Fruit fly (Drosophila melanogaster) whole organism, prepupa: ENCODE results near the gene CG4951.
"Not testable (repeated sequence)": the region's sequence is repeated elsewhere in the genome, so short reads cannot be mapped to it uniquely, and the experiment has no call there.

Source experiments
- CG10669 ChIP-seq: fragments of 200-800 bp; sonication (Bioruptor generic); optimal IDR thresholded peaks from 3 replicates; lab custom pipeline; 2018; ENCODE audit warnings: missing biosample characterization, mild to moderate bottlenecking, missing genetic modification characterization, moderate library complexity
- CG11294 ChIP-seq: fragments of 200-800 bp; sonication (Bioruptor generic); IDR thresholded peaks from 2 replicates; pipeline ENCODE4 v1.3.6; 2022; ENCODE audit warnings: missing biosample characterization, missing genetic modification characterization
- CG11762 ChIP-seq: fragments of 200-800 bp; sonication (Bioruptor generic); optimal IDR thresholded peaks from 3 replicates; lab custom pipeline; 2016; ENCODE audit warnings: missing biosample characterization, missing genetic modification characterization; ENCODE audit not compliant: insufficient read depth
- CG15336 ChIP-seq: fragments of 200-800 bp; sonication (Bioruptor generic); IDR thresholded peaks from 2 replicates; pipeline ENCODE4 v1.3.6; 2022; ENCODE audit warnings: missing biosample characterization, missing genetic modification characterization
- CG3032 ChIP-seq: fragments of 200-800 bp; optimal IDR thresholded peaks from 2 replicates; lab custom pipeline; 2019; ENCODE audit warnings: missing biosample characterization, mild to moderate bottlenecking, missing genetic modification characterization, moderate library complexity
- CG32006 ChIP-seq: fragments of 200-800 bp; sonication (Bioruptor generic); optimal IDR thresholded peaks from 3 replicates; lab custom pipeline; 2017; ENCODE audit warnings: missing biosample characterization, mild to moderate bottlenecking, missing genetic modification characterization
- CG34406 ChIP-seq: fragments of 200-800 bp; sonication (Bioruptor generic); optimal IDR thresholded peaks from 3 replicates; lab custom pipeline; 2016; ENCODE audit warnings: missing biosample characterization, missing genetic modification characterization
- CG3919 ChIP-seq: fragments of 200-800 bp; sonication (Bioruptor generic); optimal IDR thresholded peaks from 3 replicates; lab custom pipeline; 2016; ENCODE audit warnings: missing biosample characterization, missing genetic modification characterization
- CG4318 ChIP-seq: fragments of 200-800 bp; sonication (Bioruptor generic); optimal IDR thresholded peaks from 3 replicates; lab custom pipeline; 2017; ENCODE audit warnings: missing biosample characterization, mild to moderate bottlenecking, missing genetic modification characterization
- CG6163 ChIP-seq: fragments of 200-800 bp; sonication (Bioruptor generic); IDR thresholded peaks from 3 replicates; pipeline ENCODE4 v1.3.6; 2022; ENCODE audit warnings: missing biosample characterization, missing genetic modification characterization
- CG6854 ChIP-seq: fragments of 200-800 bp; sonication (Bioruptor generic); optimal IDR thresholded peaks from 2 replicates; lab custom pipeline; 2017; ENCODE audit warnings: missing biosample characterization, mild to moderate bottlenecking, missing genetic modification characterization
- CG8119 ChIP-seq: fragments of 200-800 bp; sonication (Bioruptor generic); IDR thresholded peaks from 3 replicates; pipeline ENCODE4 v1.3.6; 2022; ENCODE audit warnings: missing biosample characterization, missing genetic modification characterization
- CG8319 ChIP-seq: fragments of 200-800 bp; sonication (Bioruptor generic); optimal IDR thresholded peaks from 3 replicates; lab custom pipeline; 2016; ENCODE audit warnings: missing biosample characterization, missing genetic modification characterization
- Eip78C ChIP-seq: fragments of 200-800 bp; sonication (Bioruptor generic); peaks from one replicate; lab custom pipeline; 2016; ENCODE audit warnings: missing biosample characterization, missing genetic modification characterization
- Eip93F ChIP-seq: fragments of 200-800 bp; sonication (Bioruptor generic); optimal IDR thresholded peaks from 2 replicates; lab custom pipeline; 2016; ENCODE audit warnings: missing biosample characterization, mild to moderate bottlenecking, missing genetic modification characterization
- Ets21C ChIP-seq: fragments of 200-800 bp; sonication (Bioruptor generic); optimal IDR thresholded peaks from 3 replicates; lab custom pipeline; 2016; ENCODE audit warnings: missing biosample characterization, missing genetic modification characterization
- Gug ChIP-seq: fragments of 200-800 bp; sonication (Bioruptor generic); IDR thresholded peaks from 2 replicates; pipeline ENCODE4 v1.3.6; 2022; ENCODE audit warnings: missing biosample characterization, missing genetic modification characterization
- Hr39 ChIP-seq: fragments of 200-800 bp; sonication (Bioruptor generic); optimal IDR thresholded peaks from 2 replicates; lab custom pipeline; 2016; ENCODE audit warnings: missing biosample characterization, missing genetic modification characterization
- Lpt ChIP-seq: fragments of 200-800 bp; sonication (Bioruptor generic); optimal IDR thresholded peaks from 3 replicates; lab custom pipeline; 2016; ENCODE audit warnings: missing biosample characterization, missing genetic modification characterization
- Met ChIP-seq: fragments of 200-800 bp; sonication (Bioruptor generic); optimal IDR thresholded peaks from 3 replicates; lab custom pipeline; 2016; ENCODE audit warnings: missing biosample characterization, missing genetic modification characterization
- Sox14 ChIP-seq: fragments of 200-800 bp; sonication (Bioruptor generic); optimal IDR thresholded peaks from 3 replicates; lab custom pipeline; 2016; ENCODE audit warnings: missing biosample characterization, missing genetic modification characterization
- Sox15 ChIP-seq: fragments of 200-800 bp; sonication (Bioruptor generic); optimal IDR thresholded peaks from 3 replicates; lab custom pipeline; 2016; ENCODE audit warnings: missing biosample characterization, missing genetic modification characterization
- achi ChIP-seq: fragments of 200-800 bp; sonication (Bioruptor generic); optimal IDR thresholded peaks from 3 replicates; lab custom pipeline; 2016; ENCODE audit warnings: missing biosample characterization, missing genetic modification characterization
- dac ChIP-seq: fragments of 200-800 bp; sonication (Bioruptor generic); optimal IDR thresholded peaks from 2 replicates; lab custom pipeline; 2017; ENCODE audit warnings: missing biosample characterization, mild to moderate bottlenecking, missing genetic modification characterization
- eg ChIP-seq: fragments of 200-800 bp; sonication (Bioruptor generic); IDR thresholded peaks from 3 replicates; pipeline ENCODE4 v1.3.6; 2022; ENCODE audit warnings: missing biosample characterization, missing genetic modification characterization
- fd59A ChIP-seq: fragments of 200-800 bp; sonication (Bioruptor generic); optimal IDR thresholded peaks from 2 replicates; lab custom pipeline; 2017; ENCODE audit warnings: missing biosample characterization, mild to moderate bottlenecking, missing genetic modification characterization, missing genetic modification reagents
- fkh ChIP-seq: fragments of 200-800 bp; sonication (Bioruptor generic); optimal IDR thresholded peaks from 3 replicates; lab custom pipeline; 2017; ENCODE audit warnings: missing biosample characterization, mild to moderate bottlenecking, missing genetic modification characterization, moderate library complexity
- pdm3 ChIP-seq: fragments of 200-800 bp; sonication (Bioruptor generic); optimal IDR thresholded peaks from 3 replicates; lab custom pipeline; 2016; ENCODE audit warnings: missing biosample characterization, missing genetic modification characterization
- salr ChIP-seq, 2 experiments: fragments of 200-800 bp; sonication (Bioruptor generic); optimal IDR thresholded peaks; 3 replicates each; lab custom pipeline; 2016 to 2018; ENCODE audit warnings: missing biosample characterization in 2 of 2, missing genetic modification characterization in 2 of 2, mild to moderate bottlenecking in 1 of 2
- spab ChIP-seq: fragments of 200-800 bp; sonication (Bioruptor generic); optimal IDR thresholded peaks from 2 replicates; lab custom pipeline; 2017; ENCODE audit warnings: missing biosample characterization, mild to moderate bottlenecking, missing genetic modification characterization, missing genetic modification reagents
- svp ChIP-seq: fragments of 200-800 bp; sonication (Bioruptor generic); peaks from one replicate; lab custom pipeline; 2016; ENCODE audit warnings: missing biosample characterization, missing genetic modification characterization
- topi ChIP-seq: fragments of 200-800 bp; sonication (Bioruptor generic); optimal IDR thresholded peaks from 3 replicates; lab custom pipeline; 2016; ENCODE audit warnings: missing biosample characterization, missing genetic modification characterization

CG4951 gene

dm6 chr3R:27987329-27987728 lies 33.4 kb upstream of the CG4951 start (continued):
- TF ChIP-seq spab (GFP tag; lab: Kevin White, UChicago) (no peak), CG11294 (GFP tag; lab: Robert Waterston, UW) (peak; percentile 57; the same call in 1 of the 2 replicates), eg (GFP tag; lab: Robert Waterston, UW) (peak; percentile 75), Sox15 (GFP tag; lab: Kevin White, UChicago) (peak; percentile 9), Hr39 (GFP tag; lab: Kevin White, UChicago) (no peak), Met (GFP tag; lab: Kevin White, UChicago) (no peak), Lpt (peak; percentile 24), CG3032 (tag; lab: Kevin White, UChicago) (no peak)

- TF ChIP-seq fkh (GFP tag; lab: Kevin White, UChicago) (peak; percentile 88), CG11762 (GFP tag; lab: Kevin White, UChicago) (no peak)
These were observed 32.9 kb upstream of the CG4951 start for dm6 chr3R:27986794-27987193.

- not testable (repeated sequence) for TF ChIP-seq Lpt; salr (GFP tag; optimal IDR thresholded peaks at IDR 0.05; lab: Kevin White, UChicago); CG8319
These were observed 9.2 kb upstream of the CG4951 start, which contains the start of the genes CG31131 and CG4849 for dm6 chr3R:27963119-27963518. TSS of gene CG31131 (minus strand) at chr3R:27963219. TSS of gene CG4849 (plus strand) at chr3R:27963415.

dm6 chr3R:27960473-27960872 lies 6.6 kb upstream of the CG4951 start, which contains the start of gene CG31253:
TSS of gene CG31253 (minus strand) at chr3R:27960573.
- not testable (repeated sequence) for TF ChIP-seq pdm3 (GFP tag; lab: Kevin White, UChicago); CG10669; svp (GFP tag; lab: Kevin White, UChicago)

- not testable (repeated sequence) for TF ChIP-seq CG32006, Sox14, CG4318 (GFP tag; lab: Kevin White, UChicago)
- TF ChIP-seq, all 60 proteins: peak for 0; not testable (repeated sequence) for 60
These were observed 5.2 kb upstream of the CG4951 start, which contains the start of the genes CG42487 and CG4884 for dm6 chr3R:27959145-27959544. TSS of gene CG42487 (minus strand) at chr3R:27959245. TSS of gene CG4884 (minus strand) at chr3R:27959245.

- TF ChIP-seq CG6163 (GFP tag; lab: Robert Waterston, UW): no peak
These were observed 4.1 kb upstream of the CG4951 start for dm6 chr3R:27957967-27958366.

- TF ChIP-seq Hr39 (GFP tag; lab: Kevin White, UChicago) (no peak), fkh (GFP tag; lab: Kevin White, UChicago) (no peak), CG15336 (peak; percentile 42; the same call in 1 of the 2 replicates), CG11762 (GFP tag; lab: Kevin White, UChicago) (no peak), CG3919 (GFP tag; lab: Kevin White, UChicago) (no peak), eg (GFP tag; lab: Robert Waterston, UW) (peak; percentile 66), fd59A (no peak), Gug (GFP tag; lab: Robert Waterston, UW) (peak; percentile 35; the same call in 1 of the 2 replicates), Sox15 (GFP tag; lab: Kevin White, UChicago) (no peak), CG8119 (peak; percentile 38; the same call in 2 of the 3 replicates), Ets21C (GFP tag; lab: Kevin White, UChicago) (no peak), dac (GFP tag; lab: Kevin White, UChicago) (no peak), svp (GFP tag; lab: Kevin White, UChicago) (peak; percentile 82), CG6854 (GFP tag; lab: Kevin White, UChicago) (no peak), Eip93F (no peak), topi (GFP tag; lab: Kevin White, UChicago) (no peak), CG34406 (GFP tag; lab: Kevin White, UChicago) (no peak), salr (GFP tag; optimal IDR thresholded peaks at IDR 0.05; lab: Kevin White, UChicago) (no peak), Eip78C (peak; percentile 73), CG6163 (GFP tag; lab: Robert Waterston, UW) (0 out of 3 replicates have a peak, but pooled peaks have one; percentile 23), CG11294 (GFP tag; lab: Robert Waterston, UW) (peak; percentile 39; the same call in 1 of the 2 replicates), achi (GFP tag; lab: Kevin White, UChicago) (no peak)
These were observed 621 bp upstream of the CG4951 start, which contains the start of gene Nep7 for dm6 chr3R:27954533-27954932. TSS of gene Nep7 (plus strand) at chr3R:27954917.
